Worm (Caenorhabditis elegans) whole organism, L3 larva: ENCODE data around the gene cdh-10.

ENCODE experiments used
- nhr-76 ChIP-seq: fragments of 150-350 bp; sonication (generic microtip); optimal IDR thresholded peaks from 5 replicates; lab custom pipeline; 2014; ENCODE audit warnings: missing biosample characterization, missing genetic modification characterization
- sea-2 ChIP-seq: fragments of 150-350 bp; sonication (generic microtip); optimal IDR thresholded peaks from 4 replicates; lab custom pipeline; 2014; ENCODE audit warnings: missing biosample characterization, missing genetic modification reagents, missing genetic modification characterization
- snpc-4 ChIP-seq: fragments of 150-350 bp; optimal IDR thresholded peaks from 2 replicates; lab custom pipeline; 2014; ENCODE audit warnings: missing biosample characterization, missing genetic modification characterization

DNA sequence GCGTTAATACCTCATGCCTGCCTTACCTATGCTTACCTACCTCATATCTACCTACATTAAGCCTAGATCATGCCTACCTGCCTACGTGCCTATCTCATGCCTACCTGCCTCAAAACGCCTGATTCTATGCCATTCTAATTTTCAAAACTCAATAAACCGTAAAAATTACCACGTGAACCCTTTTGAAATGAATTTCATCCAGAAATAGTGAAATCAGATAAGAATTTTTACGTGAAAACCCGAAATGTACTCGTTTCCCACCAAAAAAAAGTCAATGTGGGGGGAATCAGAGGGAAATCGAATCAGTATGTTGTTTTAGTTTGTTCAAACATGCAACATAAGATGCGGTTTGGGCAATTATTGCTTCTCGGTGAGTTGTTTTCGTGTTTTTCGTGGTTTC, 25.4 kb upstream of the cdh-10 start, which contains the start of gene Y69A2AR.19:
- TF ChIP-seq snpc-4 (tag; lab: Kevin White, UChicago) = no peak
- TF ChIP-seq nhr-76 (tag; lab: Kevin White, UChicago) = no peak
- TF ChIP-seq sea-2 (GFP tag; lab: Kevin White, UChicago) = no peak
